Worm (Caenorhabditis elegans) whole organism, L3 larva: ENCODE measurements around the gene nrps-1.

Experiments
- R02D3.7 ChIP-seq: fragments of 150-350 bp; optimal IDR thresholded peaks from 2 replicates; lab custom pipeline; 2014; ENCODE audit warnings: missing biosample characterization, missing genetic modification characterization
- aly-2 ChIP-seq: fragments of 150-350 bp; optimal IDR thresholded peaks from 2 replicates; lab custom pipeline; 2014; ENCODE audit warnings: missing biosample characterization, missing genetic modification characterization
- ama-1 ChIP-seq: fragments of 150-350 bp; optimal IDR thresholded peaks from 2 replicates; lab custom pipeline; 2018
- ceh-16 ChIP-seq: sonication (generic microtip); optimal IDR thresholded peaks from 2 replicates; lab custom pipeline; 2017; ENCODE audit warnings: missing biosample characterization, missing genetic modification characterization
- ceh-28 ChIP-seq: fragments of 150-350 bp; optimal IDR thresholded peaks from 2 replicates; lab custom pipeline; 2014; ENCODE audit warnings: missing biosample characterization, missing genetic modification reagents, missing genetic modification characterization
- ceh-9 ChIP-seq: sonication (generic microtip); optimal IDR thresholded peaks from 2 replicates; lab custom pipeline; 2018; ENCODE audit warnings: missing biosample characterization, missing genetic modification characterization
- daf-12 ChIP-seq: fragments of 150-350 bp; optimal IDR thresholded peaks from 2 replicates; lab custom pipeline; 2014; ENCODE audit warnings: missing biosample characterization, missing genetic modification reagents, missing genetic modification characterization
- egl-27 ChIP-seq: sonication (generic microtip); optimal IDR thresholded peaks from 4 replicates; lab custom pipeline; 2017; ENCODE audit warnings: missing biosample characterization, missing genetic modification reagents, missing genetic modification characterization
- egl-5 ChIP-seq: fragments of 150-350 bp; optimal IDR thresholded peaks from 2 replicates; lab custom pipeline; 2017; ENCODE audit warnings: missing biosample characterization, missing genetic modification reagents, missing genetic modification characterization, inconsistent platforms
- elt-1 ChIP-seq: fragments of 150-350 bp; optimal IDR thresholded peaks from 2 replicates; lab custom pipeline; 2014; ENCODE audit warnings: missing biosample characterization, missing genetic modification characterization
- elt-2 ChIP-seq: sonication (generic microtip); optimal IDR thresholded peaks from 2 replicates; lab custom pipeline; 2016; ENCODE audit warnings: missing genetic modification reagents, mild to moderate bottlenecking, missing genetic modification characterization, missing compliant biosample characterization
- elt-3 ChIP-seq, 3 experiments: fragments of 150-350 bp in 1 of 3; sonication (generic microtip) in 2 of 3; optimal IDR thresholded peaks; 2 replicates in 2 of 3; 4 replicates in 1 of 3; lab custom pipeline; 2014 to 2017; ENCODE audit warnings: missing biosample characterization in 3 of 3, missing genetic modification characterization in 3 of 3
- fkh-2 ChIP-seq: fragments of 150-350 bp; optimal IDR thresholded peaks from 2 replicates; lab custom pipeline; 2014; ENCODE audit warnings: missing biosample characterization, missing genetic modification reagents, missing genetic modification characterization
- lin-15B ChIP-seq: fragments of 150-350 bp; optimal IDR thresholded peaks from 2 replicates; lab custom pipeline; 2014; ENCODE audit warnings: missing biosample characterization, missing genetic modification characterization
- lin-39 ChIP-seq: fragments of 150-350 bp; optimal IDR thresholded peaks from 2 replicates; lab custom pipeline; 2018; ENCODE audit warnings: missing biosample characterization, missing genetic modification reagents, missing genetic modification characterization
- nfya-1 ChIP-seq: sonication (generic microtip); optimal IDR thresholded peaks from 2 replicates; lab custom pipeline; 2017; ENCODE audit warnings: missing genetic modification characterization, mild to moderate bottlenecking, missing compliant biosample characterization, antibody characterized with exemption, moderate library complexity; ENCODE audit not compliant: insufficient read depth
- nhr-23 ChIP-seq: fragments of 150-350 bp; optimal IDR thresholded peaks from 2 replicates; lab custom pipeline; 2014; ENCODE audit warnings: missing biosample characterization, missing genetic modification reagents, missing genetic modification characterization
- nhr-25 ChIP-seq: sonication (generic microtip); optimal IDR thresholded peaks from 2 replicates; lab custom pipeline; 2017; ENCODE audit warnings: missing biosample characterization, missing genetic modification characterization
- nhr-43 ChIP-seq: sonication (generic microtip); optimal IDR thresholded peaks from 2 replicates; lab custom pipeline; 2016; ENCODE audit warnings: mild to moderate bottlenecking, missing genetic modification characterization, missing compliant biosample characterization; ENCODE audit not compliant: poor library complexity, severe bottlenecking
- nhr-67 ChIP-seq: fragments of 150-350 bp; optimal IDR thresholded peaks from 2 replicates; lab custom pipeline; 2014; ENCODE audit warnings: missing biosample characterization, missing genetic modification characterization
- nhr-76 ChIP-seq: fragments of 150-350 bp; sonication (generic microtip); optimal IDR thresholded peaks from 5 replicates; lab custom pipeline; 2014; ENCODE audit warnings: missing biosample characterization, missing genetic modification characterization
- nhr-77 ChIP-seq: fragments of 150-350 bp; optimal IDR thresholded peaks from 2 replicates; lab custom pipeline; 2014; ENCODE audit warnings: missing biosample characterization, missing genetic modification characterization
- pha-4 ChIP-seq: fragments of 150-350 bp; optimal IDR thresholded peaks from 2 replicates; lab custom pipeline; 2014; ENCODE audit warnings: missing biosample characterization, missing genetic modification reagents, missing genetic modification characterization
- sea-2 ChIP-seq: fragments of 150-350 bp; sonication (generic microtip); optimal IDR thresholded peaks from 4 replicates; lab custom pipeline; 2014; ENCODE audit warnings: missing biosample characterization, missing genetic modification reagents, missing genetic modification characterization
- skn-1 ChIP-seq: fragments of 150-350 bp; optimal IDR thresholded peaks from 2 replicates; lab custom pipeline; 2014; ENCODE audit warnings: missing biosample characterization, missing genetic modification characterization
- unc-62 ChIP-seq: fragments of 150-350 bp; sonication (generic microtip); optimal IDR thresholded peaks from 4 replicates; lab custom pipeline; 2014; ENCODE audit warnings: missing biosample characterization, missing genetic modification reagents, missing genetic modification characterization
- zag-1 ChIP-seq: fragments of 150-350 bp; optimal IDR thresholded peaks from 2 replicates; lab custom pipeline; 2014; ENCODE audit warnings: missing biosample characterization, missing genetic modification characterization

nrps-1 gene

DNA sequence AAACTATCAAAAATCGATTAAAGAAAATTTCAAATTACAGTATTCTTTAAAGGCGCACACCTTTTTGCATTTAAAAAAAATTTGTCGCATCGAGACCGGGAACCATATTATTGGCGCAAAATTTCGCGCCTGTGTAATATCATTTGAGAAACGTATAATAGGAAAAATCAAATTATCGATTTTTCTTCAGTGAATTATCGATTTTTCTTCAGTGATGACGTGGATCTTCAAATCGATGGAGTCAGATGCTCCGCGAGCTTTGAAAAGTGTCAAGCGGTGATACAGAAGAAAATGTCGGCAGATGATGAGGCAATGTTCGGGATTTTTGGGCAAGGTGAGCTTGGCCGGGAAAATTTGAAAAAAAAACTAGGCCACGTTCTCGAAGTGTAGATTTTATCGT, 979 bp downstream of the nrps-1 start:
- no peak for TF ChIP-seq R02D3.7
- no peak for TF ChIP-seq egl-27 (tag; lab: Kevin White, UChicago)
- TF ChIP-seq elt-1 (tag; lab: Kevin White, UChicago): no peak
- no peak for TF ChIP-seq pha-4 (tag; lab: Kevin White, UChicago)
- no peak for TF ChIP-seq nhr-67 (tag; lab: Kevin White, UChicago)
- no peak for TF ChIP-seq sea-2
- TF ChIP-seq ceh-9 (tag; lab: Kevin White, UChicago): no peak

DNA sequence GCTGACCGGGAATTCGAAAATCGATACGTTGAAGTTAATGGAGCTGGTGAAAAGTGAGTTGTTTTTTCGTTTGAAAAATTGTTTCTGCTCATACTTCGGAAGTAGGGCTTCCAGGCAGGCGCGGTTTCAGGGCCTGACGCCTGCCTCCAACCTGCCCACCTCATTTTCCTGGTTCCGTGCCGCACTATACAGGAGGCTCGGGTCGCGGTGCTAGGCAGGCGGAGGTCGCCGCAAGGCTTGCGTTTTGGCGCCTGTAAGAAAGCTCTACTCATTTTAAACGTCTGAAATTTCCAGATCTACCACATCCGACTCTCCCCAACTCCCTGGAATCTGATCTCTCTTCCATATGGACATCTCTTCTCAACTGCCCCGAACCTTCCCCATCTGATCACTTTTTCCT, 10.5 kb downstream of the nrps-1 start:
- TF ChIP-seq unc-62 (GFP tag; lab: Kevin White, UChicago): no peak
- TF ChIP-seq skn-1 (tag; lab: Kevin White, UChicago): no peak
- no peak for TF ChIP-seq egl-5
- TF ChIP-seq nhr-25 (tag; lab: Kevin White, UChicago): no peak
- no peak for TF ChIP-seq elt-1 (tag; lab: Kevin White, UChicago)
- no peak for TF ChIP-seq aly-2 (tag; lab: Kevin White, UChicago)
- TF ChIP-seq, all 47 proteins: peak for 0

DNA sequence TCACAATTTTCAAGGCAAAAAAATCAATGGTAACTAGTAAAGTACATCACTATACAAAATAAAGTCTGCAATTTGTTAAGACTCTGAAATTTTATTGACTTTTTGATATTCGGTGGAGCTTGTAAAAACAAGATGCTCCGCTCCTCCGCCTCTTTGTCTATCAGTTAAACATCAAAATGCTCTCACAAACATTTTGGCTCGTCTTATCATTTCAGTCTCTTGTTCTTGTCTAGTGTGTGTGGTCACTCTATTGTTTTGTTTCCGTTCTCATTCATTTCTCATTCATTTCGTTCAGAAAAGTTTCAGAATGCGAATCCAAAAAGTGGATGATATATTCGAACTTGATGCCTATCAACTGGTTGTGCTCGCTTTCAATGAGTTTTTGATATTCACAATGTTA, 13.6 kb downstream of the nrps-1 start, which contains the start of gene Y66D12A.13:
Y66D12A.13 (plus strand) TSS at position 301 of the 400 bp plus-strand sequence.
- TF ChIP-seq aly-2 (tag; lab: Kevin White, UChicago) (no peak), ceh-28 (tag; lab: Kevin White, UChicago) (no peak), elt-2 (tag; lab: Kevin White, UChicago) (peak; percentile 23), lin-15B (tag; lab: Kevin White, UChicago) (no peak)
- TF ChIP-seq, all 47 proteins: peak for 1

- TF ChIP-seq nhr-25 (tag; lab: Kevin White, UChicago) (peak; percentile 71), nhr-43 (no peak), elt-2 (tag; lab: Kevin White, UChicago) (peak; percentile 1), zag-1 (tag; lab: Kevin White, UChicago) (no peak), nfya-1 (tag; lab: Kevin White, UChicago) (peak; percentile 20), elt-3 (tag; optimal IDR thresholded peaks at IDR 0.05; lab: Kevin White, UChicago) (no peak)
Observed at ce11 chrIII:11554701-11555111, 20.2 kb downstream of the nrps-1 start.

DNA sequence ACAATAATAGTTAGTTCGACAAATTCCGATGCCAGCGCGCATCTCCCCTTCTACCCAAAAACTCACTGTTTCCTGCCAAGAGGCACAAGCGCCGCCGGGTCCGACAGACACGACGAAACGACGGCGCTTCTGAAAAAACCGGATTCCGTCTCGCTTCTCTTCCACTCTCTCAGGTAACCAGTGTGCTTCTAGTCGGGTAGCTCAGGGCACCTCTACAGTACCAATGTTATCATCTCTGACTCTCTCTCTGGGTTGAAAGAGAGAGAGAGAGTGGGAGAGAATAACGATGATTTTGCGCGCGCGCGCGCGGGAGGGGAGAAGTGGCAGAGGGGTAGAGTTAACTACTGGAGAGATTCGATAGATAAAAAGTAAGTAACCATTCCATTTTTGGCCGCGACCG, 22.4 kb downstream of the nrps-1 start:
- TF ChIP-seq ama-1 (lab: Kevin White, UChicago) (no peak), nhr-76 (tag; lab: Kevin White, UChicago) (no peak), lin-39 (tag; lab: Kevin White, UChicago) (peak; percentile 32), daf-12 (tag; lab: Kevin White, UChicago) (no peak), nhr-25 (tag; lab: Kevin White, UChicago) (peak; percentile 55), unc-62 (GFP tag; lab: Kevin White, UChicago) (no peak), fkh-2 (no peak), nhr-67 (tag; lab: Kevin White, UChicago) (no peak), pha-4 (tag; lab: Kevin White, UChicago) (no peak), lin-15B (tag; lab: Kevin White, UChicago) (no peak), zag-1 (tag; lab: Kevin White, UChicago) (no peak), sea-2 (no peak), nhr-77 (tag; lab: Kevin White, UChicago) (no peak), nhr-23 (tag; lab: Kevin White, UChicago) (peak; percentile 8)
- TF ChIP-seq, all 47 proteins: peak for 3

DNA sequence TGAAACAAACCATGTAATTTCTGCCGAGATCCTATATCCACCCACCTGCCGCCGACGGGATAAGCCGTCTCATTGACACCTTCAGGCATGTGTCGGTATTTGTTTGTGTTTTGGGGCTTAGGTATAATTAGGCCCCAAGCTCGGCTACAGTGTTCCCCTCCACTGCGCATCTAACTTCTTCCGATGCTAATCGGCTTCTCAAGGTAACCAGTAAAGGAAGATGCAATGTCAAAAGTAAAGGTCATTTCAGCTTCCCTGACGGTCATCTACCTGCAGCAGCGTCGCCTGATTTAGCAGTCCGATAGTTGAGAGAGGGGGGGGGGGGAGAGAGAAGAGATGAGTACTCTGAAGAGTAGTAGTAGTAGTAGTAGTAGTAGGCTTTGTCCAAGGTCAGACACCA, 23.8 kb downstream of the nrps-1 start:
- TF ChIP-seq nhr-25 (tag; lab: Kevin White, UChicago): peak; percentile 76
- no peak for TF ChIP-seq ceh-16 (tag; lab: Kevin White, UChicago)

DNA sequence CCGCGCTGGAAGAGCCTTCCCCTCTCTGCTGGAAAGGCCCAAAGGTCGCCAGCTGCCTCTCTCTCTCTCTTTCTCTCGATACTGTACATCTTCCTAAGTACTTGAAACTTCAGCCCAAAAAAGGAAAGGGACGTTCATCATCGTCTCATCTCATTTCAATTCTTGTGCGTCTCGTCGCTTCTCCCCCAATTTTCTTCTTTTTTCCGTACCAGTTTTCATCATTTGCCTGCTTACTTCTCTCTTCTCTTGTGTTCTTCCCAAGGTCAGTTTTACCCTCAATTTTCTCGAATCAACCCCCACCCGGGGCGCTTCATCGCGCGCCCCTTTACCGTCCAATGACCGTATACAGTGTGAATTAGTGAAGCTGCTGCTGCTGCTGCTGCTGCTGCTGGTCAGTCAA, 25.2 kb downstream of the nrps-1 start:
- TF ChIP-seq elt-2 (tag; lab: Kevin White, UChicago) (no peak), nhr-25 (tag; lab: Kevin White, UChicago) (peak; percentile 57)
